Fruit fly (Drosophila melanogaster) whole organism, embryonic: ENCODE results near the gene CG10663.

Source experiments
- ATbp ChIP-seq: fragments of 200-800 bp; sonication (Bioruptor generic); optimal IDR thresholded peaks from 2 replicates; lab custom pipeline; 2017; ENCODE audit warnings: missing biosample characterization, mild to moderate bottlenecking, missing genetic modification characterization, missing genetic modification reagents
- Abd-B ChIP-seq: fragments of 200-800 bp; sonication (Bioruptor generic); optimal IDR thresholded peaks from 2 replicates; lab custom pipeline; 2018; ENCODE audit warnings: missing biosample characterization, mild to moderate bottlenecking, missing genetic modification characterization, moderate library complexity
- Atf-2 ChIP-seq: fragments of 200-800 bp; sonication (Bioruptor generic); optimal IDR thresholded peaks from 2 replicates; lab custom pipeline; 2016; ENCODE audit warnings: missing biosample characterization, missing genetic modification characterization
- CG10267 ChIP-seq: fragments of 200-800 bp; sonication (Bioruptor generic); optimal IDR thresholded peaks from 2 replicates; lab custom pipeline; 2018; ENCODE audit warnings: missing biosample characterization, mild to moderate bottlenecking, missing genetic modification characterization, moderate library complexity
- CG10321 ChIP-seq: fragments of 200-800 bp; sonication (Bioruptor generic); IDR thresholded peaks from 2 replicates; pipeline ENCODE4 v1.3.6; 2022; ENCODE audit warnings: missing biosample characterization, missing genetic modification characterization
- CG10366 ChIP-seq: fragments of 200-800 bp; sonication (Bioruptor generic); IDR thresholded peaks from 2 replicates; pipeline ENCODE4 v1.3.6; 2022; ENCODE audit warnings: missing biosample characterization, missing genetic modification characterization
- CG11456 ChIP-seq: fragments of 200-800 bp; sonication (Bioruptor generic); IDR thresholded peaks from 3 replicates; pipeline ENCODE4 v1.3.6; 2022; ENCODE audit warnings: missing biosample characterization, missing genetic modification characterization
- CG13287 ChIP-seq: fragments of 200-800 bp; sonication (Bioruptor generic); IDR thresholded peaks from 2 replicates; pipeline ENCODE4 v1.3.6; 2022; ENCODE audit warnings: missing biosample characterization, missing genetic modification characterization; ENCODE audit not compliant: partially characterized antibody
- CG15073 ChIP-seq: fragments of 200-800 bp; sonication (Bioruptor generic); optimal IDR thresholded peaks from 2 replicates; lab custom pipeline; 2016; ENCODE audit warnings: missing biosample characterization, missing genetic modification characterization
- CG17802 ChIP-seq: fragments of 200-800 bp; sonication (Bioruptor generic); optimal IDR thresholded peaks from 2 replicates; lab custom pipeline; 2018; ENCODE audit warnings: missing biosample characterization, mild to moderate bottlenecking, missing genetic modification characterization, moderate library complexity
- CG1792 ChIP-seq: fragments of 200-800 bp; sonication (Bioruptor generic); optimal IDR thresholded peaks from 2 replicates; lab custom pipeline; 2016; ENCODE audit warnings: missing biosample characterization, missing genetic modification characterization
- CG2116 ChIP-seq: fragments of 200-800 bp; sonication (Bioruptor generic); optimal IDR thresholded peaks from 3 replicates; lab custom pipeline; 2018; ENCODE audit warnings: missing biosample characterization, mild to moderate bottlenecking, missing genetic modification characterization
- CG31224 ChIP-seq: fragments of 200-800 bp; sonication (Bioruptor generic); IDR thresholded peaks from 2 replicates; pipeline ENCODE4 v1.3.6; 2022; ENCODE audit warnings: missing biosample characterization, missing genetic modification characterization
- CG31388 ChIP-seq: fragments of 200-800 bp; sonication (Bioruptor generic); optimal IDR thresholded peaks from 2 replicates; lab custom pipeline; 2016; ENCODE audit warnings: missing biosample characterization, missing genetic modification characterization
- CG3163 ChIP-seq: fragments of 200-800 bp; sonication (Bioruptor generic); optimal IDR thresholded peaks from 3 replicates; lab custom pipeline; 2016; ENCODE audit warnings: missing biosample characterization, missing genetic modification characterization
- CG3407 ChIP-seq: fragments of 200-800 bp; sonication (Bioruptor generic); optimal IDR thresholded peaks from 2 replicates; lab custom pipeline; 2018; ENCODE audit warnings: missing biosample characterization, mild to moderate bottlenecking, missing genetic modification characterization
- CG3847 ChIP-seq: fragments of 200-800 bp; sonication (Bioruptor generic); IDR thresholded peaks from 2 replicates; pipeline ENCODE4 v1.3.6; 2022; ENCODE audit warnings: missing biosample characterization, missing genetic modification characterization
- CG4617 ChIP-seq: fragments of 200-800 bp; sonication (Bioruptor generic); optimal IDR thresholded peaks from 3 replicates; lab custom pipeline; 2016; ENCODE audit warnings: missing biosample characterization, missing genetic modification characterization, borderline replicate concordance
- CG4730 ChIP-seq: fragments of 200-800 bp; sonication (Bioruptor generic); IDR thresholded peaks from 2 replicates; pipeline ENCODE4 v1.3.6; 2022; ENCODE audit warnings: missing biosample characterization, missing genetic modification characterization
- CG4854 ChIP-seq: fragments of 200-800 bp; sonication (Bioruptor generic); optimal IDR thresholded peaks from 2 replicates; lab custom pipeline; 2016; ENCODE audit warnings: missing biosample characterization, missing genetic modification characterization, inconsistent platforms
- CG6765 ChIP-seq: fragments of 200-800 bp; sonication (Bioruptor generic); optimal IDR thresholded peaks from 3 replicates; lab custom pipeline; 2017; ENCODE audit warnings: missing biosample characterization, mild to moderate bottlenecking, missing genetic modification characterization
- CG6791 ChIP-seq: fragments of 200-800 bp; sonication (Bioruptor generic); IDR thresholded peaks from 3 replicates; pipeline ENCODE4 v1.3.6; 2022; ENCODE audit warnings: missing biosample characterization, missing genetic modification characterization; ENCODE audit not compliant: partially characterized antibody
- CG8359 ChIP-seq: fragments of 200-800 bp; sonication (Bioruptor generic); optimal IDR thresholded peaks from 2 replicates; lab custom pipeline; 2017; ENCODE audit warnings: missing biosample characterization, mild to moderate bottlenecking, missing genetic modification characterization, borderline replicate concordance
- CG9727 ChIP-seq: fragments of 200-800 bp; sonication (Bioruptor generic); optimal IDR thresholded peaks from 3 replicates; lab custom pipeline; 2017; ENCODE audit warnings: missing biosample characterization, mild to moderate bottlenecking, missing genetic modification characterization
- Elba2 ChIP-seq: fragments of 200-800 bp; sonication (Bioruptor generic); optimal IDR thresholded peaks from 3 replicates; lab custom pipeline; 2016; ENCODE audit warnings: missing biosample characterization, missing genetic modification characterization
- HLHmδ ChIP-seq: fragments of 200-800 bp; sonication (Bioruptor generic); optimal IDR thresholded peaks from 2 replicates; lab custom pipeline; 2018; ENCODE audit warnings: missing biosample characterization, mild to moderate bottlenecking, missing genetic modification characterization, moderate library complexity
- Opbp ChIP-seq: fragments of 200-800 bp; sonication (Bioruptor generic); IDR thresholded peaks from 3 replicates; pipeline ENCODE4 v1.3.6; 2022; ENCODE audit warnings: missing biosample characterization, missing genetic modification characterization; ENCODE audit not compliant: partially characterized antibody
- Optix ChIP-seq: fragments of 200-800 bp; sonication (Bioruptor generic); IDR thresholded peaks from 3 replicates; pipeline ENCODE4 v1.3.6; 2022; ENCODE audit warnings: missing biosample characterization, missing genetic modification characterization
- Pdp1 ChIP-seq, 2 experiments: fragments of 200-800 bp; sonication (Bioruptor generic); optimal IDR thresholded peaks; 3 replicates each; lab custom pipeline; 2016; ENCODE audit warnings: missing biosample characterization in 2 of 2, missing genetic modification characterization in 2 of 2, mild to moderate bottlenecking in 1 of 2, moderate library complexity in 1 of 2
- Six4 ChIP-seq: fragments of 200-800 bp; sonication (Bioruptor generic); optimal IDR thresholded peaks from 2 replicates; lab custom pipeline; 2016; ENCODE audit warnings: missing biosample characterization, missing genetic modification characterization
- Sox100B ChIP-seq: fragments of 200-800 bp; sonication (Bioruptor generic); optimal IDR thresholded peaks from 3 replicates; lab custom pipeline; 2018; ENCODE audit warnings: missing biosample characterization, mild to moderate bottlenecking, missing genetic modification characterization
- Spps ChIP-seq: fragments of 200-800 bp; sonication (Bioruptor generic); optimal IDR thresholded peaks from 2 replicates; lab custom pipeline; 2018; ENCODE audit warnings: missing biosample characterization, mild to moderate bottlenecking, missing genetic modification characterization
- Xrp1 ChIP-seq: fragments of 200-800 bp; sonication (Bioruptor generic); IDR thresholded peaks from 2 replicates; pipeline ENCODE4 v1.3.6; 2022; ENCODE audit warnings: missing biosample characterization, missing genetic modification characterization
- ab ChIP-seq: fragments of 200-800 bp; sonication (Bioruptor generic); optimal IDR thresholded peaks from 2 replicates; lab custom pipeline; 2016; ENCODE audit warnings: missing biosample characterization, missing genetic modification characterization
- abd-A ChIP-seq: fragments of 200-800 bp; sonication (Bioruptor generic); optimal IDR thresholded peaks from 3 replicates; lab custom pipeline; 2019; ENCODE audit warnings: missing biosample characterization, mild to moderate bottlenecking, missing genetic modification characterization, moderate library complexity
- ato ChIP-seq: fragments of 200-800 bp; sonication (Bioruptor generic); IDR thresholded peaks from 2 replicates; pipeline ENCODE4 v1.3.6; 2022; ENCODE audit warnings: missing biosample characterization, missing genetic modification characterization; ENCODE audit not compliant: partially characterized antibody
- az2 ChIP-seq: fragments of 200-800 bp; sonication (Bioruptor generic); optimal IDR thresholded peaks from 3 replicates; lab custom pipeline; 2016; ENCODE audit warnings: missing biosample characterization, missing genetic modification characterization
- chinmo ChIP-seq: fragments of 200-800 bp; sonication (Bioruptor generic); IDR thresholded peaks from 4 replicates; pipeline ENCODE4 v1.3.6; 2022; ENCODE audit warnings: missing biosample characterization, missing genetic modification characterization; ENCODE audit not compliant: partially characterized antibody
- ci ChIP-seq: fragments of 200-800 bp; sonication (Bioruptor generic); IDR thresholded peaks from 3 replicates; pipeline ENCODE4 v1.3.6; 2022; ENCODE audit warnings: missing biosample characterization, missing genetic modification characterization
- fd3F ChIP-seq: fragments of 200-800 bp; sonication (Bioruptor generic); optimal IDR thresholded peaks from 2 replicates; lab custom pipeline; 2018; ENCODE audit warnings: missing biosample characterization, mild to moderate bottlenecking, missing genetic modification characterization, moderate library complexity
- fru ChIP-seq: fragments of >200 bp; optimal IDR thresholded peaks from 2 replicates; lab custom pipeline; 2017
- grn ChIP-seq: fragments of 200-800 bp; sonication (Bioruptor generic); optimal IDR thresholded peaks from 3 replicates; lab custom pipeline; 2017; ENCODE audit warnings: missing biosample characterization, missing genetic modification characterization
- nom ChIP-seq: fragments of 200-800 bp; sonication (Bioruptor generic); optimal IDR thresholded peaks from 2 replicates; lab custom pipeline; 2017; ENCODE audit warnings: missing biosample characterization, missing genetic modification characterization, mild to moderate bottlenecking, moderate library complexity, missing genetic modification reagents
- org-1 ChIP-seq: fragments of 200-800 bp; sonication (Bioruptor generic); optimal IDR thresholded peaks from 2 replicates; lab custom pipeline; 2017; ENCODE audit warnings: missing biosample characterization, missing genetic modification characterization
- peb ChIP-seq: fragments of 200-800 bp; sonication (Bioruptor generic); IDR thresholded peaks from 2 replicates; pipeline ENCODE4 v1.3.6; 2022; ENCODE audit warnings: missing biosample characterization, missing genetic modification characterization
- schlank ChIP-seq: fragments of 200-800 bp; sonication (Bioruptor generic); optimal IDR thresholded peaks from 2 replicates; lab custom pipeline; 2018; ENCODE audit warnings: missing biosample characterization, mild to moderate bottlenecking, missing genetic modification characterization
- sd ChIP-seq: fragments of 200-800 bp; sonication (Bioruptor generic); optimal IDR thresholded peaks from 3 replicates; lab custom pipeline; 2018; ENCODE audit warnings: missing biosample characterization, mild to moderate bottlenecking, missing genetic modification characterization, moderate library complexity
- so ChIP-seq: fragments of 200-800 bp; sonication (Bioruptor generic); IDR thresholded peaks from 3 replicates; pipeline ENCODE4 v1.3.6; 2022; ENCODE audit warnings: missing biosample characterization, missing genetic modification characterization
- sr ChIP-seq: fragments of 200-800 bp; sonication (Bioruptor generic); IDR thresholded peaks from 3 replicates; pipeline ENCODE4 v1.3.6; 2022; ENCODE audit warnings: missing biosample characterization, missing genetic modification characterization
- tio ChIP-seq: fragments of 200-800 bp; sonication (Bioruptor generic); optimal IDR thresholded peaks from 2 replicates; lab custom pipeline; 2017; ENCODE audit warnings: missing biosample characterization, missing genetic modification characterization, inconsistent platforms
- unpg ChIP-seq: fragments of 200-800 bp; sonication (Bioruptor generic); optimal IDR thresholded peaks from 3 replicates; lab custom pipeline; 2018; ENCODE audit warnings: missing biosample characterization, mild to moderate bottlenecking, missing genetic modification characterization, moderate library complexity

The CG10663 gene

dm6 chr3L:12489952-12490351 lies 5.1 kb upstream of the CG10663 start (continued):
- TF ChIP-seq chinmo (GFP tag; lab: Robert Waterston, UW) (peak; percentile 79; the same call in 3 of the 4 replicates), ato (GFP tag; lab: Robert Waterston, UW) (0 out of 2 replicates have a peak, but pooled peaks have one; percentile 15), CG1792 (no peak), Optix (no peak), CG4730 (GFP tag; lab: Robert Waterston, UW) (no peak), CG4617 (GFP tag; lab: Kevin White, UChicago) (no peak), CG13287 (GFP tag; lab: Robert Waterston, UW) (0 out of 2 replicates have a peak, but pooled peaks have one; percentile 8), CG3407 (GFP tag; lab: Kevin White, UChicago) (no peak), Elba2 (no peak), Opbp (no peak), CG31224 (GFP tag; lab: Robert Waterston, UW) (no peak), HLHmδ (no peak), CG15073 (GFP tag; lab: Kevin White, UChicago) (no peak), schlank (no peak), nom (GFP tag; lab: Kevin White, UChicago) (peak; percentile 43), Pdp1 (GFP tag; optimal IDR thresholded peaks at IDR 0.05; lab: Kevin White, UChicago) (peak in 1 of 2 experiments; percentile 97), peb (GFP tag; lab: Robert Waterston, UW) (no peak), CG9727 (GFP tag; lab: Kevin White, UChicago) (no peak), Six4 (no peak), CG8359 (GFP tag; lab: Kevin White, UChicago) (no peak), Atf-2 (GFP tag; lab: Kevin White, UChicago) (no peak), CG10366 (GFP tag; lab: Robert Waterston, UW) (no peak), CG3163 (GFP tag; lab: Kevin White, UChicago) (no peak), CG10321 (GFP tag; lab: Robert Waterston, UW) (no peak), org-1 (no peak), fru (lab: Kevin White, UChicago) (no peak), ATbp (no peak), Sox100B (no peak), CG3847 (GFP tag; lab: Robert Waterston, UW) (no peak), CG4854 (GFP tag; lab: Kevin White, UChicago) (no peak), CG6765 (GFP tag; lab: Kevin White, UChicago) (peak; percentile 21), CG11456 (no peak), so (0 out of 3 replicates have a peak, but pooled peaks have one; percentile 24), CG31388 (GFP tag; lab: Kevin White, UChicago) (no peak), grn (GFP tag; lab: Kevin White, UChicago) (peak; percentile 78), CG10267 (tag; lab: Kevin White, UChicago) (no peak), az2 (GFP tag; lab: Kevin White, UChicago) (no peak), fd3F (GFP tag; lab: Kevin White, UChicago) (no peak), unpg (GFP tag; lab: Kevin White, UChicago) (no peak), CG17802 (tag; lab: Kevin White, UChicago) (no peak), ab (GFP tag; lab: Kevin White, UChicago) (no peak), sr (GFP tag; lab: Robert Waterston, UW) (no peak), CG6791 (GFP tag; lab: Robert Waterston, UW) (no peak), abd-A (no peak), Abd-B (no peak), tio (GFP tag; lab: Kevin White, UChicago) (no peak), CG2116 (GFP tag; lab: Kevin White, UChicago) (no peak), sd (peak; percentile 77), ci (GFP tag; lab: Robert Waterston, UW) (0 out of 3 replicates have a peak, but pooled peaks have one; percentile 37), Xrp1 (GFP tag; lab: Robert Waterston, UW) (no peak), Spps (no peak)
